Worm (Caenorhabditis elegans): ENCODE measurements around the gene nspe-3.

DNA sequence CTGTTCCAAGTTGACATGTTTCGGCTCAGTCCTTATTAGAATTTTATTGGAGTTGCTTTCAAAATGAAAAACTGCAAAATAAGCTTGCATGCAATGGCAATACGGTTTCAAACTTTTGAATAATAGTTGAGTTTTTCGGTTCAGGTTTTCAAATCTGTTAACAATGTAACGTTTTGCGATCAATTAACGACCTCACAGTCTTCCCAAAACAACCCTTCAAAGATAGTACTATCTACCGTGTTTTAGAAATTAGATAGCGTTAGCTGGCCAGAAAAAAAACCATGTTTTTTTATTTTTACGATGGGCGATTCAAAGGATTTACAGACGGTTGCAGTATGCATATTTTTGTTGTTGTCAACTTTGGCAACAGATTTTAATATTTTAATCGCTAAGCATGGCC lies 13.2 kb downstream of the nspe-3 start, which contains the start of gene Y38E10A.34:
- TF ChIP-seq him-1 (tag; optimal IDR thresholded peaks at IDR 0.05) (no peak), W03F9.2 (tag; optimal IDR thresholded peaks at IDR 0.05) (no peak)

Data from whole organism, L4/young adult.